Worm (Caenorhabditis elegans) whole organism, young adult: ENCODE data around the gene sulp-8.

Experiments used
- K12H6.12 ChIP-seq: fragments of 200-800 bp; sonication (Bioruptor generic); optimal IDR thresholded peaks from 2 replicates; lab custom pipeline; 2018; ENCODE audit warnings: mild to moderate bottlenecking, missing genetic modification characterization, missing compliant biosample characterization
- ZK185.1 ChIP-seq: sonication (generic microtip); optimal IDR thresholded peaks from 2 replicates; lab custom pipeline; 2016; ENCODE audit warnings: mild to moderate bottlenecking, missing genetic modification characterization, missing compliant biosample characterization; ENCODE audit not compliant: poor library complexity, severe bottlenecking
- ama-1 ChIP-seq, 3 experiments: fragments of 150-350 bp in 1 of 3; sonication (generic microtip) in 2 of 3; optimal IDR thresholded peaks; 2 replicates each; lab custom pipeline; 2014 to 2018; ENCODE audit warnings: missing biosample characterization in 2 of 3, missing genetic modification characterization in 2 of 3, missing genetic modification reagents in 2 of 3
- aptf-2 ChIP-seq: fragments of 200-800 bp; sonication (Bioruptor generic); conservative IDR thresholded peaks from 2 replicates; pipeline ENCODE4 v1.3.6; 2022; ENCODE audit warnings: missing genetic modification reagents, missing genetic modification characterization, missing compliant biosample characterization
- ccch-3 ChIP-seq: fragments of 200-800 bp; sonication (Bioruptor generic); optimal IDR thresholded peaks from 2 replicates; lab custom pipeline; 2018; ENCODE audit warnings: mild to moderate bottlenecking, missing genetic modification characterization, missing compliant biosample characterization
- die-1 ChIP-seq: sonication (generic microtip); optimal IDR thresholded peaks from 2 replicates; lab custom pipeline; 2016; ENCODE audit warnings: missing genotype, mild to moderate bottlenecking, missing genetic modification characterization, missing compliant biosample characterization
- lin-54 ChIP-seq: fragments of 200-800 bp; sonication (Bioruptor generic); optimal IDR thresholded peaks from 2 replicates; lab custom pipeline; 2018; ENCODE audit warnings: mild to moderate bottlenecking, missing genetic modification characterization, missing compliant biosample characterization
- madf-8 ChIP-seq: fragments of 200-800 bp; sonication (Bioruptor generic); conservative IDR thresholded peaks from 2 replicates; pipeline ENCODE4 v1.3.6; 2022; ENCODE audit warnings: missing genetic modification reagents, missing genetic modification characterization, missing compliant biosample characterization
- snpc-4 ChIP-seq, 5 experiments: fragments of 150-350 bp in 1 of 5; sonication (generic microtip) in 4 of 5; optimal IDR thresholded peaks; 2 replicates each; lab custom pipeline; 2014 to 2018; ENCODE audit warnings: missing genetic modification characterization in 5 of 5, missing biosample characterization in 3 of 5, antibody characterized with exemption in 2 of 5, mild to moderate bottlenecking in 2 of 5, missing compliant biosample characterization in 2 of 5, missing genotype in 2 of 5, moderate library complexity in 2 of 5, missing genetic modification reagents in 1 of 5

DNA sequence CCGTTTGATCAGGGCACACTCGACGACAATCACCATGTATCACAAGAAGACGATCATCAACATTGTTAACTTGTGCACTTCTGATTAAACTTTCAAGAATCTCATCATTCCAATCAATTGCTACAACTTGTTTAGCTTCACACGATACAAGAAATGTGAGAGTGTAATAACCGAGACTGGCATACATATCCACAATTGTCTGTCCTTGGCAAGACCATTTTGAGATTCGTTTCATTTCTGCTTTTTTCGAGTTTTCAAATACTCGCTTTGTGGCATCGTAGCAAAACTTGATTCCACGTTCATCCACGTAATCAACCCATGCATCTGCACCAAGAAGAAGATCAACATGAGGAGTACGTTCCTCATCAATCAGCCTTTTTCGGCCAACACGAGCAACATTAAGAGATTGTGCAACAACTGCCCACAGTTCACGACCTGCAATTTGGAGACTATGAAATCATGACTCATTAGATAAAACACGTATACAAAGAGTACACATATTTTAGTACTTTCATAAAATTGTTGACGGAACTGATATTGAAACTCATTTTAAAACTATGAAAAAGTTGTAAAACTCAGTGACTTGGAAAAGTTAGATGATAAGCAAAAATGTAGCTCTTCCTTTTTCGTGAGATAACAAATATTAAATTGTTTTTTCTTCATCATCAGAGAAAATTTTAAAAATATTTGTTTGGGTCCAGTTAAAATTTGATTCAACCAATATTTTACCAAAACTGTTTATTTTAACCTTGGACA, 39.1 kb upstream of the sulp-8 start:
- no peak for TF ChIP-seq madf-8 (GFP tag; lab: Robert Waterston, UW)
- TF ChIP-seq ZK185.1 (tag; lab: Kevin White, UChicago) = no peak
- TF ChIP-seq lin-54 (GFP tag; lab: Kevin White, UChicago) = no peak
- no peak for TF ChIP-seq ccch-3
- no peak for TF ChIP-seq ama-1 (optimal IDR thresholded peaks at IDR 0.05; lab: Kevin White, UChicago)
- no peak for TF ChIP-seq ama-1 (GFP tag; optimal IDR thresholded peaks at IDR 0.05; lab: Kevin White, UChicago)
- no peak for TF ChIP-seq die-1 (tag; lab: Kevin White, UChicago)
- TF ChIP-seq aptf-2 = no peak
- TF ChIP-seq snpc-4 (GFP tag; optimal IDR thresholded peaks at IDR 0.05; lab: Kevin White, UChicago) = no peak
- TF ChIP-seq snpc-4 (tag; optimal IDR thresholded peaks at IDR 0.05; lab: Kevin White, UChicago) = no peak
- no peak for TF ChIP-seq K12H6.12 (tag; lab: Kevin White, UChicago)
